Worm (Caenorhabditis elegans) whole organism, young adult: Measurements from ENCODE around the gene Y57G11C.14.

Experiments
- B0035.1 ChIP-seq: sonication (generic microtip); optimal IDR thresholded peaks from 2 replicates; lab custom pipeline; 2016; ENCODE audit warnings: missing genetic modification characterization, mild to moderate bottlenecking, missing compliant biosample characterization, missing genotype, missing genetic modification reagents
- D2030.7 ChIP-seq: fragments of 200-800 bp; sonication (Bioruptor generic); IDR thresholded peaks from 2 replicates; pipeline ENCODE4 v1.3.6; 2022; ENCODE audit warnings: missing genetic modification reagents, missing genetic modification characterization, missing compliant biosample characterization
- F49E8.2 ChIP-seq: sonication (generic microtip); optimal IDR thresholded peaks from 3 replicates; lab custom pipeline; 2017; ENCODE audit warnings: missing genetic modification characterization, mild to moderate bottlenecking, missing compliant biosample characterization, antibody characterized with exemption, moderate library complexity; ENCODE audit not compliant: insufficient read depth
- F52B5.7 ChIP-seq: sonication (generic microtip); optimal IDR thresholded peaks from 2 replicates; lab custom pipeline; 2016; ENCODE audit warnings: mild to moderate bottlenecking, missing genetic modification characterization, missing compliant biosample characterization
- F57C9.4 ChIP-seq: sonication (generic microtip); optimal IDR thresholded peaks from 2 replicates; lab custom pipeline; 2017; ENCODE audit warnings: mild to moderate bottlenecking, missing genetic modification characterization, missing compliant biosample characterization
- T26A5.8 ChIP-seq: sonication (generic microtip); optimal IDR thresholded peaks from 2 replicates; lab custom pipeline; 2016; ENCODE audit warnings: missing genetic modification characterization, missing compliant biosample characterization
- Y53F4B.3 ChIP-seq: fragments of 200-800 bp; sonication (Bioruptor generic); IDR thresholded peaks from 2 replicates; pipeline ENCODE4 v1.3.6; 2022; ENCODE audit warnings: missing genetic modification reagents, missing genetic modification characterization, missing compliant biosample characterization
- ama-1 ChIP-seq, 3 experiments: fragments of 150-350 bp in 1 of 3; sonication (generic microtip) in 2 of 3; optimal IDR thresholded peaks; 2 replicates each; lab custom pipeline; 2014 to 2018; ENCODE audit warnings: missing biosample characterization in 2 of 3, missing genetic modification characterization in 2 of 3, missing genetic modification reagents in 2 of 3
- athp-1 ChIP-seq: sonication (generic microtip); optimal IDR thresholded peaks from 2 replicates; lab custom pipeline; 2017; ENCODE audit warnings: mild to moderate bottlenecking, missing genetic modification characterization, missing compliant biosample characterization
- attf-3 ChIP-seq: fragments of 200-800 bp; sonication (Bioruptor generic); conservative IDR thresholded peaks from 2 replicates; pipeline ENCODE4 v1.3.6; 2022; ENCODE audit warnings: missing genetic modification reagents, missing genetic modification characterization, missing compliant biosample characterization
- attf-6 ChIP-seq: fragments of 200-800 bp; sonication (Bioruptor generic); IDR thresholded peaks from 2 replicates; pipeline ENCODE4 v1.3.6; 2022; ENCODE audit warnings: missing genetic modification reagents, missing genetic modification characterization, missing compliant biosample characterization
- bed-2 ChIP-seq: fragments of 200-800 bp; sonication (Bioruptor generic); IDR thresholded peaks from 2 replicates; pipeline ENCODE4 v1.3.6; 2022; ENCODE audit warnings: missing genetic modification reagents, missing genetic modification characterization, missing compliant biosample characterization
- ccch-3 ChIP-seq: fragments of 200-800 bp; sonication (Bioruptor generic); optimal IDR thresholded peaks from 2 replicates; lab custom pipeline; 2018; ENCODE audit warnings: mild to moderate bottlenecking, missing genetic modification characterization, missing compliant biosample characterization
- cebp-1 ChIP-seq, 2 experiments: fragments of 200-800 bp in 1 of 2; sonication (Bioruptor generic) in 1 of 2; sonication (generic microtip) in 1 of 2; IDR thresholded peaks in 1 of 2; optimal IDR thresholded peaks in 1 of 2; 2 replicates each; pipeline versions ENCODE4 v1.3.6 to Lab custom; 2017 to 2022; ENCODE audit warnings: missing compliant biosample characterization in 2 of 2, missing genetic modification characterization in 2 of 2, mild to moderate bottlenecking in 1 of 2, missing genetic modification reagents in 1 of 2, moderate library complexity in 1 of 2
- ceh-100 ChIP-seq: fragments of 200-800 bp; sonication (Bioruptor generic); IDR thresholded peaks from 2 replicates; pipeline ENCODE4 v1.3.6; 2022; ENCODE audit warnings: missing genetic modification reagents, missing genetic modification characterization, missing compliant biosample characterization
- ceh-40 ChIP-seq: fragments of 200-800 bp; sonication (Bioruptor generic); IDR thresholded peaks from 2 replicates; pipeline ENCODE4 v1.3.6; 2022; ENCODE audit warnings: missing genetic modification characterization, missing compliant biosample characterization
- ceh-79 ChIP-seq: sonication (generic microtip); optimal IDR thresholded peaks from 2 replicates; lab custom pipeline; 2017; ENCODE audit warnings: mild to moderate bottlenecking, missing genetic modification characterization, missing compliant biosample characterization
- egrh-3 ChIP-seq: fragments of 200-800 bp; sonication (Bioruptor generic); IDR thresholded peaks from 2 replicates; pipeline ENCODE4 v1.3.6; 2022; ENCODE audit warnings: missing genetic modification reagents, missing genetic modification characterization, missing compliant biosample characterization
- ekl-4 ChIP-seq: fragments of 200-800 bp; sonication (Bioruptor generic); IDR thresholded peaks from 2 replicates; pipeline ENCODE4 v1.3.6; 2022; ENCODE audit warnings: missing genetic modification reagents, missing genetic modification characterization, missing compliant biosample characterization
- hlh-12 ChIP-seq: sonication (generic microtip); optimal IDR thresholded peaks from 2 replicates; lab custom pipeline; 2016; ENCODE audit warnings: missing genetic modification characterization, missing compliant biosample characterization
- hlh-26 ChIP-seq: fragments of 200-800 bp; sonication (Bioruptor generic); conservative IDR thresholded peaks from 2 replicates; pipeline ENCODE4 v1.3.6; 2022; ENCODE audit warnings: missing genetic modification reagents, missing genetic modification characterization, missing compliant biosample characterization
- hsf-1 ChIP-seq: fragments of 200-800 bp; sonication (Bioruptor generic); IDR thresholded peaks from 2 replicates; pipeline ENCODE4 v1.3.6; 2022; ENCODE audit warnings: missing genetic modification reagents, missing genetic modification characterization, missing compliant biosample characterization
- lag-1 ChIP-seq: fragments of 200-800 bp; sonication (Bioruptor generic); IDR thresholded peaks from 2 replicates; pipeline ENCODE4 v1.3.6; 2022; ENCODE audit warnings: missing genetic modification reagents, missing genetic modification characterization, missing compliant biosample characterization
- let-526 ChIP-seq: fragments of 200-800 bp; sonication (Bioruptor generic); IDR thresholded peaks from 2 replicates; pipeline ENCODE4 v1.3.6; 2022; ENCODE audit warnings: missing genetic modification reagents, missing genetic modification characterization, missing compliant biosample characterization
- let-607 ChIP-seq, 2 experiments: fragments of 200-800 bp in 1 of 2; sonication (Bioruptor generic) in 1 of 2; sonication (generic microtip) in 1 of 2; optimal IDR thresholded peaks; 2 replicates each; lab custom pipeline; 2016 to 2018; ENCODE audit warnings: mild to moderate bottlenecking in 2 of 2, missing compliant biosample characterization in 2 of 2, missing genetic modification characterization in 2 of 2, moderate library complexity in 2 of 2, missing genotype in 1 of 2
- lin-40 ChIP-seq: sonication (generic microtip); optimal IDR thresholded peaks from 2 replicates; lab custom pipeline; 2016; ENCODE audit warnings: missing genetic modification characterization, mild to moderate bottlenecking, missing compliant biosample characterization, missing genotype, missing genetic modification reagents
- lir-1 ChIP-seq: fragments of 200-800 bp; sonication (Bioruptor generic); conservative IDR thresholded peaks from 2 replicates; pipeline ENCODE4 v1.3.6; 2022; ENCODE audit warnings: missing genetic modification reagents, missing genetic modification characterization, missing compliant biosample characterization
- lsl-1 ChIP-seq: fragments of 200-800 bp; sonication (Bioruptor generic); optimal IDR thresholded peaks from 2 replicates; lab custom pipeline; 2018; ENCODE audit warnings: mild to moderate bottlenecking, missing genetic modification characterization, moderate library complexity, missing compliant biosample characterization
- madf-10 ChIP-seq: sonication (generic microtip); optimal IDR thresholded peaks from 2 replicates; lab custom pipeline; 2016; ENCODE audit warnings: mild to moderate bottlenecking, missing genetic modification characterization, missing compliant biosample characterization
- madf-3 ChIP-seq: fragments of 200-800 bp; sonication (Bioruptor generic); IDR thresholded peaks from 2 replicates; pipeline ENCODE4 v1.3.6; 2022; ENCODE audit warnings: missing genetic modification reagents, missing genetic modification characterization, missing compliant biosample characterization
- madf-6 ChIP-seq: fragments of 200-800 bp; sonication (Bioruptor generic); IDR thresholded peaks from 2 replicates; pipeline ENCODE4 v1.3.6; 2022; ENCODE audit warnings: missing genetic modification reagents, missing genetic modification characterization, missing compliant biosample characterization
- madf-8 ChIP-seq: fragments of 200-800 bp; sonication (Bioruptor generic); conservative IDR thresholded peaks from 2 replicates; pipeline ENCODE4 v1.3.6; 2022; ENCODE audit warnings: missing genetic modification reagents, missing genetic modification characterization, missing compliant biosample characterization
- mes-4 ChIP-seq: sonication (generic microtip); optimal IDR thresholded peaks from 2 replicates; lab custom pipeline; 2016; ENCODE audit warnings: missing genotype, missing genetic modification characterization, missing compliant biosample characterization
- nfyb-1 ChIP-seq: fragments of 200-800 bp; sonication (Bioruptor generic); IDR thresholded peaks from 2 replicates; pipeline ENCODE4 v1.3.6; 2022; ENCODE audit warnings: missing genetic modification reagents, missing genetic modification characterization, missing compliant biosample characterization
- nhr-120 ChIP-seq: fragments of 200-800 bp; sonication (Bioruptor generic); IDR thresholded peaks from 2 replicates; pipeline ENCODE4 v1.3.6; 2022; ENCODE audit warnings: missing genetic modification characterization, missing compliant biosample characterization
- nhr-80 ChIP-seq: sonication (generic microtip); optimal IDR thresholded peaks from 2 replicates; lab custom pipeline; 2016; ENCODE audit warnings: missing genetic modification characterization, missing compliant biosample characterization
- pha-4 ChIP-seq: fragments of 150-350 bp; sonication (generic microtip); optimal IDR thresholded peaks from 2 replicates; lab custom pipeline; 2014; ENCODE audit warnings: missing biosample characterization, missing genetic modification reagents, missing genetic modification characterization
- rcor-1 ChIP-seq: fragments of 200-800 bp; sonication (Bioruptor generic); IDR thresholded peaks from 2 replicates; pipeline ENCODE4 v1.3.6; 2022; ENCODE audit warnings: missing genetic modification reagents, missing genetic modification characterization, missing compliant biosample characterization
- rec-8 ChIP-seq, 2 experiments: sonication (generic microtip); optimal IDR thresholded peaks; 2 replicates each; lab custom pipeline; 2016; ENCODE audit warnings: mild to moderate bottlenecking in 2 of 2, missing genetic modification characterization in 2 of 2, missing genetic modification reagents in 2 of 2, missing genotype in 2 of 2, missing biosample characterization in 1 of 2, missing compliant biosample characterization in 1 of 2, moderate library complexity in 1 of 2
- sdz-38 ChIP-seq: sonication (generic microtip); optimal IDR thresholded peaks from 2 replicates; lab custom pipeline; 2016; ENCODE audit warnings: missing genotype, missing genetic modification characterization, missing compliant biosample characterization
- sea-2 ChIP-seq: fragments of 200-800 bp; sonication (Bioruptor generic); IDR thresholded peaks from 2 replicates; pipeline ENCODE4 v1.3.6; 2022; ENCODE audit warnings: missing genetic modification characterization, missing compliant biosample characterization
- snpc-3.4 ChIP-seq: sonication (generic microtip); optimal IDR thresholded peaks from 2 replicates; lab custom pipeline; 2017; ENCODE audit warnings: missing genetic modification characterization, mild to moderate bottlenecking, missing compliant biosample characterization, antibody characterized with exemption, moderate library complexity, missing genotype, missing genetic modification reagents
- sptf-2 ChIP-seq: fragments of 200-800 bp; sonication (Bioruptor generic); optimal IDR thresholded peaks from 2 replicates; lab custom pipeline; 2018; ENCODE audit warnings: mild to moderate bottlenecking, missing genetic modification characterization, missing compliant biosample characterization
- xnd-1 ChIP-seq: sonication (generic microtip); optimal IDR thresholded peaks from 2 replicates; lab custom pipeline; 2016; ENCODE audit warnings: missing genotype, missing genetic modification reagents, missing genetic modification characterization, missing compliant biosample characterization
- zfh-2 ChIP-seq: fragments of 200-800 bp; sonication (Bioruptor generic); conservative IDR thresholded peaks from 2 replicates; pipeline ENCODE4 v1.3.6; 2022; ENCODE audit warnings: missing genetic modification reagents, missing genetic modification characterization, missing compliant biosample characterization
- ztf-25 ChIP-seq: fragments of 200-800 bp; sonication (Bioruptor generic); IDR thresholded peaks from 2 replicates; pipeline ENCODE4 v1.3.6; 2022; ENCODE audit warnings: missing genetic modification reagents, missing genetic modification characterization, missing compliant biosample characterization
- ztf-6 ChIP-seq: fragments of 200-800 bp; sonication (Bioruptor generic); IDR thresholded peaks from 2 replicates; pipeline ENCODE4 v1.3.6; 2022; ENCODE audit warnings: missing genetic modification reagents, missing genetic modification characterization, missing compliant biosample characterization

Y57G11C.14 gene

DNA sequence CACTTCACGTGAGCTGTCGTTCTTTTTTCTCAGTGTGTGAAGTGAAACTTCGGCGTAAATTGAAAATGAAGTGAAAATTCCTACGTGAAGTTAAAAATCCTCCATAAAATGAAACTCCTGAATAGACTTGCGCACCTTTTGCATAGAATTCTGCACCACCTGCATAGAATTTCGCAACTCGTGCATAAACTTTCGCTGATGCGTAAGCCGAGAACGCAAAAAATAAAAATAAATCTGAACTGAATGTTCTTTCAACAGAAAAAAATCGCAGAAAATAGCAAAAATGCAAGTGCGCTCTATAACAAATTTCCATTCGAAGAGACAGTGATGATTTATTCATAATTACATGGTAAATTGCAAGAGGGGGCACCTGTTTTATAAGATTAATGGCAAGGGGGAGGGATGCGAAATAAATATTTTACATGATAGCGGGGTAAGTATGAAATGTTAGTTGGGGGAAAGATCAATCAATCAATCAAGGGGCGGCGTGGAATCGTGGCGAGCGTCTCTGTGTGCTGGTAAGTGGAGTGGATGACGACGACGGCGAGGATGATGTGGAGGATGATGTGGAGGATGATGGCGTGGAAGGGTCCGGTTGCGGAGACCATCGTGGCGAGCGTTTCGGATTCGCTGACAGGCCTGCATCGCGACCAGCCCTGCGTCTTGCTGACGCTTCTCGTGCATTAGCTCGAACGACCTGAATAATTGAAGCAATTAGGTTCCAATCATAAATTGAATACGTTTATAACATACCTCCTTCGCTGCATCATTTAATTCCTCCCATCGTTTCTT is 25.6 kb upstream of the Y57G11C.14 start, which contains the start of gene Y57G11C.36:
Gene Y57G11C.36, minus strand, starts transcription at position 502 of the 792 bp plus-strand sequence.
- TF ChIP-seq cebp-1 (GFP tag; IDR thresholded peaks at IDR 0.05; lab: Robert Waterston, UW) (no peak), cebp-1 (tag; optimal IDR thresholded peaks at IDR 0.05; lab: Kevin White, UChicago) (peak; percentile 50), xnd-1 (tag; lab: Kevin White, UChicago) (no peak), bed-2 (GFP tag; lab: Robert Waterston, UW) (no peak), lag-1 (GFP tag; lab: Robert Waterston, UW) (no peak), F57C9.4 (tag; lab: Kevin White, UChicago) (no peak), nhr-80 (no peak), B0035.1 (no peak), ceh-100 (no peak), sdz-38 (no peak), ceh-40 (GFP tag; lab: Robert Waterston, UW) (no peak), hlh-12 (tag; lab: Kevin White, UChicago) (no peak), madf-8 (GFP tag; lab: Robert Waterston, UW) (no peak), ccch-3 (no peak), nhr-120 (GFP tag; lab: Robert Waterston, UW) (no peak), egrh-3 (GFP tag; lab: Robert Waterston, UW) (peak; percentile 45; the same call in 1 of the 2 replicates), rec-8 (tag; optimal IDR thresholded peaks at IDR 0.05; lab: Kevin White, UChicago) (no peak), pha-4 (no peak), let-607 (tag; optimal IDR thresholded peaks at IDR 0.05; lab: Kevin White, UChicago) (no peak), madf-10 (tag; lab: Kevin White, UChicago) (no peak), lin-40 (tag; lab: Kevin White, UChicago) (no peak), lir-1 (GFP tag; lab: Robert Waterston, UW) (no peak), rcor-1 (no peak), madf-3 (GFP tag; lab: Robert Waterston, UW) (no peak), F49E8.2 (tag; lab: Kevin White, UChicago) (no peak), madf-6 (GFP tag; lab: Robert Waterston, UW) (no peak), athp-1 (tag; lab: Kevin White, UChicago) (no peak), ama-1 (optimal IDR thresholded peaks at IDR 0.05; lab: Kevin White, UChicago) (no peak), ama-1 (GFP tag; optimal IDR thresholded peaks at IDR 0.05; lab: Kevin White, UChicago) (no peak), attf-6 (GFP tag; lab: Robert Waterston, UW) (peak; percentile 72), sptf-2 (no peak), hlh-26 (GFP tag; lab: Robert Waterston, UW) (no peak), sea-2 (GFP tag; lab: Robert Waterston, UW) (no peak), F52B5.7 (tag; lab: Kevin White, UChicago) (no peak), ztf-25 (no peak), mes-4 (tag; lab: Kevin White, UChicago) (no peak), ceh-79 (tag; lab: Kevin White, UChicago) (no peak), zfh-2 (GFP tag; lab: Robert Waterston, UW) (peak; percentile 67), attf-3 (no peak), hsf-1 (GFP tag; lab: Robert Waterston, UW) (no peak), lsl-1 (GFP tag; lab: Kevin White, UChicago) (no peak), ztf-6 (GFP tag; lab: Robert Waterston, UW) (no peak), T26A5.8 (no peak), D2030.7 (GFP tag; lab: Robert Waterston, UW) (no peak), snpc-3.4 (peak; percentile 17), Y53F4B.3 (GFP tag; lab: Robert Waterston, UW) (no peak), ekl-4 (GFP tag; lab: Robert Waterston, UW) (no peak), let-526 (GFP tag; lab: Robert Waterston, UW) (no peak), nfyb-1 (GFP tag; lab: Robert Waterston, UW) (no peak)
